Worm (Caenorhabditis elegans): Measurements from ENCODE around the gene ZC8.6.
A peak's percentile ranks its signal among the peaks of the same experiment; 100 is the strongest.

ZC8.6 gene

ce11 chrX:4970863-4971345, 26.5 kb downstream of the ZC8.6 start, which contains the start of gene calu-1 (continued):
- 0 out of 2 replicates have a peak, but pooled peaks have one; percentile 28 for TF ChIP-seq dox-1 (GFP tag; IDR thresholded peaks at IDR 0.05)
- no peak for TF ChIP-seq hrde-1 (tag; optimal IDR thresholded peaks at IDR 0.05; ENCODE audit: borderline replicate concordance)
- peak; percentile 99 for TF ChIP-seq let-607 (tag; optimal IDR thresholded peaks at IDR 0.05)
- peak; percentile 61; the same call in 1 of the 2 replicates for TF ChIP-seq nfyb-1 (GFP tag; IDR thresholded peaks at IDR 0.05)
- TF ChIP-seq die-1 (tag; optimal IDR thresholded peaks at IDR 0.05): no peak
- no peak for TF ChIP-seq rpc-1 (optimal IDR thresholded peaks at IDR 0.05)
- TF ChIP-seq rpc-1 (tag; optimal IDR thresholded peaks at IDR 0.05): no peak
- no peak for TF ChIP-seq F49E8.2 (tag; optimal IDR thresholded peaks at IDR 0.05; ENCODE audit: insufficient read depth)
- TF ChIP-seq madf-10 (tag; optimal IDR thresholded peaks at IDR 0.05): no peak
- no peak for TF ChIP-seq lsy-27 (tag; optimal IDR thresholded peaks at IDR 0.05; ENCODE audit: borderline replicate concordance, insufficient read depth)
- TF ChIP-seq ets-4 (GFP tag; optimal IDR thresholded peaks at IDR 0.05): peak; percentile 79

- no peak for TF ChIP-seq hmg-1.2 (GFP tag; IDR thresholded peaks at IDR 0.05)
- TF ChIP-seq B0035.1 (tag; optimal IDR thresholded peaks at IDR 0.05): no peak
- no peak for TF ChIP-seq let-526 (GFP tag; IDR thresholded peaks at IDR 0.05)
- TF ChIP-seq gei-17 (GFP tag; optimal IDR thresholded peaks at IDR 0.05): peak; percentile 6
- no peak for TF ChIP-seq F57A8.1 (GFP tag; optimal IDR thresholded peaks at IDR 0.05)
- TF ChIP-seq bed-1 (GFP tag; IDR thresholded peaks at IDR 0.05): no peak
- TF ChIP-seq K12H6.12 (tag; optimal IDR thresholded peaks at IDR 0.05): no peak
- TF ChIP-seq efl-1 (GFP tag; optimal IDR thresholded peaks at IDR 0.05): no peak
- TF ChIP-seq F39B2.1 (GFP tag; IDR thresholded peaks at IDR 0.05): no peak
- TF ChIP-seq lsl-1 (GFP tag; optimal IDR thresholded peaks at IDR 0.05): no peak
- peak; percentile 10 for TF ChIP-seq dpff-1 (tag; optimal IDR thresholded peaks at IDR 0.05)
- TF ChIP-seq tlf-1 (GFP tag; optimal IDR thresholded peaks at IDR 0.05): peak; percentile 75
- TF ChIP-seq D2030.7 (GFP tag; IDR thresholded peaks at IDR 0.05): no peak
- TF ChIP-seq cebp-2 (GFP tag; IDR thresholded peaks at IDR 0.05): 0 out of 2 replicates have a peak, but pooled peaks have one; percentile 73
- TF ChIP-seq ztf-28 (GFP tag; IDR thresholded peaks at IDR 0.05): no peak
- TF ChIP-seq F37B4.10 (GFP tag; IDR thresholded peaks at IDR 0.05): no peak
- no peak for TF ChIP-seq rpc-1 (optimal IDR thresholded peaks at IDR 0.05)
- no peak for TF ChIP-seq rpc-1 (tag; optimal IDR thresholded peaks at IDR 0.05)
- TF ChIP-seq nhr-27 (tag; optimal IDR thresholded peaks at IDR 0.05): no peak
- TF ChIP-seq F52B5.7 (tag; optimal IDR thresholded peaks at IDR 0.05): peak; percentile 10
- TF ChIP-seq zim-3 (tag; optimal IDR thresholded peaks at IDR 0.05): peak; percentile 53
- no peak for TF ChIP-seq nhr-179 (tag; optimal IDR thresholded peaks at IDR 0.05)
- no peak for TF ChIP-seq ceh-27 (GFP tag; optimal IDR thresholded peaks at IDR 0.05)
- TF ChIP-seq him-1 (tag; optimal IDR thresholded peaks at IDR 0.05): no peak
- TF ChIP-seq hmg-20 (GFP tag; IDR thresholded peaks at IDR 0.05): no peak
- no peak for TF ChIP-seq mes-4 (tag; optimal IDR thresholded peaks at IDR 0.05)
- no peak for TF ChIP-seq lsy-27 (tag; optimal IDR thresholded peaks at IDR 0.05; ENCODE audit: borderline replicate concordance, insufficient read depth)
- TF ChIP-seq Y53G8AR.9 (GFP tag; conservative IDR thresholded peaks at IDR 0.05): peak; percentile 73; the same call in 1 of the 2 replicates
- no peak for TF ChIP-seq Y95B8A.8 (GFP tag; IDR thresholded peaks at IDR 0.05)
- TF ChIP-seq Y56A3A.18 (GFP tag; IDR thresholded peaks at IDR 0.05): 0 out of 2 replicates have a peak, but pooled peaks have one; percentile 72
- no peak for TF ChIP-seq cebp-1 (GFP tag; IDR thresholded peaks at IDR 0.05)
- TF ChIP-seq cebp-1 (tag; optimal IDR thresholded peaks at IDR 0.05): peak; percentile 7
- no peak for TF ChIP-seq ztf-25 (GFP tag; IDR thresholded peaks at IDR 0.05)
- peak; percentile 35; the same call in 1 of the 2 replicates for TF ChIP-seq rcor-1 (GFP tag; IDR thresholded peaks at IDR 0.05)
- TF ChIP-seq tbx-9 (tag; optimal IDR thresholded peaks at IDR 0.05; ENCODE audit: borderline replicate concordance): no peak
- peak; percentile 53; the same call in 1 of the 2 replicates for TF ChIP-seq ekl-4 (GFP tag; IDR thresholded peaks at IDR 0.05)
- TF ChIP-seq let-607 (tag; optimal IDR thresholded peaks at IDR 0.05): peak in 1 of 2 experiments; percentile 90
- TF ChIP-seq lin-26 (GFP tag; IDR thresholded peaks at IDR 0.05): peak; percentile 23; the same call in 1 of the 2 replicates
- peak; percentile 11 for TF ChIP-seq ZK185.1 (tag; optimal IDR thresholded peaks at IDR 0.05; ENCODE audit: poor library complexity, severe bottlenecking)
These were observed 28.2 kb downstream of the ZC8.6 start, which contains the start of gene M03F4.6 for ce11 chrX:4969228-4969627. TSS of gene M03F4.6 (minus strand) at chrX:4969328.

Data from whole organism, young adult.